Fruit fly (Drosophila melanogaster) whole organism, embryonic: Measurements from ENCODE around the gene CG10581.

Experiments
- Aef1 ChIP-seq: fragments of 200-800 bp; sonication (Bioruptor generic); IDR thresholded peaks from 3 replicates; pipeline ENCODE4 v1.3.6; 2022; ENCODE audit warnings: missing biosample characterization, missing genetic modification characterization
- CG11504 ChIP-seq: fragments of 200-800 bp; sonication (Bioruptor generic); optimal IDR thresholded peaks from 3 replicates; lab custom pipeline; 2019; ENCODE audit warnings: missing biosample characterization, mild to moderate bottlenecking, missing genetic modification characterization, moderate library complexity
- CG13123 ChIP-seq: fragments of 200-800 bp; sonication (Bioruptor generic); optimal IDR thresholded peaks from 2 replicates; lab custom pipeline; 2016; ENCODE audit warnings: missing biosample characterization, missing genetic modification characterization
- CG15269 ChIP-seq: fragments of 200-800 bp; sonication (Bioruptor generic); optimal IDR thresholded peaks from 2 replicates; lab custom pipeline; 2018; ENCODE audit warnings: missing biosample characterization, mild to moderate bottlenecking, missing genetic modification characterization, moderate library complexity
- CG16863 ChIP-seq: fragments of 200-800 bp; sonication (Bioruptor generic); optimal IDR thresholded peaks from 3 replicates; lab custom pipeline; 2016; ENCODE audit warnings: missing biosample characterization, missing genetic modification characterization
- CG3281 ChIP-seq: fragments of 200-800 bp; sonication (Bioruptor generic); optimal IDR thresholded peaks from 3 replicates; lab custom pipeline; 2017; ENCODE audit warnings: missing biosample characterization, mild to moderate bottlenecking, missing genetic modification characterization
- CG33557 ChIP-seq: fragments of 200-800 bp; sonication (Bioruptor generic); optimal IDR thresholded peaks from 2 replicates; lab custom pipeline; 2019; ENCODE audit warnings: missing biosample characterization, mild to moderate bottlenecking, missing genetic modification characterization, moderate library complexity
- CG5180 ChIP-seq: fragments of 200-800 bp; sonication (Bioruptor generic); optimal IDR thresholded peaks from 3 replicates; lab custom pipeline; 2017; ENCODE audit warnings: missing biosample characterization, missing genetic modification characterization, mild to moderate bottlenecking, moderate library complexity, missing genetic modification reagents
- CG8089 ChIP-seq: fragments of 200-800 bp; sonication (Bioruptor generic); optimal IDR thresholded peaks from 3 replicates; lab custom pipeline; 2016; ENCODE audit warnings: missing biosample characterization, missing genetic modification characterization
- Dfd ChIP-seq, 2 experiments: fragments of >200 bp; optimal IDR thresholded peaks; 2 replicates each; lab custom pipeline; 2017; ENCODE audit warnings: missing biosample characterization in 2 of 2, missing genetic modification characterization in 2 of 2
- HmgD ChIP-seq: fragments of 200-800 bp; sonication (Bioruptor generic); optimal IDR thresholded peaks from 3 replicates; lab custom pipeline; 2016; ENCODE audit warnings: missing biosample characterization, missing genetic modification characterization
- Neu2 ChIP-seq: fragments of 200-800 bp; sonication (Bioruptor generic); optimal IDR thresholded peaks from 3 replicates; lab custom pipeline; 2016; ENCODE audit warnings: missing biosample characterization, missing genetic modification characterization, borderline replicate concordance
- Sin3A ChIP-seq: fragments of >200 bp; optimal IDR thresholded peaks from 2 replicates; lab custom pipeline; 2018
- Stat92E ChIP-seq, 3 experiments: fragments of >200 bp in 2 of 3; fragments of 200-800 bp in 1 of 3; sonication (Bioruptor generic) in 1 of 3; optimal IDR thresholded peaks; 2 replicates each; lab custom pipeline; 2017 to 2019; ENCODE audit warnings: missing biosample characterization in 3 of 3, missing genetic modification characterization in 3 of 3, mild to moderate bottlenecking in 1 of 3, moderate library complexity in 1 of 3
- Trl ChIP-seq, 3 experiments: fragments of >200 bp in 2 of 3; fragments of 200-800 bp in 1 of 3; sonication (Bioruptor generic) in 1 of 3; optimal IDR thresholded peaks; 2 replicates in 1 of 3; 3 replicates in 2 of 3; lab custom pipeline; 2016 to 2017; ENCODE audit warnings: missing biosample characterization in 1 of 3, missing genetic modification characterization in 1 of 3
- az2 ChIP-seq: fragments of 200-800 bp; sonication (Bioruptor generic); optimal IDR thresholded peaks from 3 replicates; lab custom pipeline; 2016; ENCODE audit warnings: missing biosample characterization, missing genetic modification characterization
- bowl ChIP-seq: fragments of 200-800 bp; sonication (Bioruptor generic); IDR thresholded peaks from 2 replicates; pipeline ENCODE4 v1.3.6; 2022; ENCODE audit warnings: missing biosample characterization, missing genetic modification characterization
- cg ChIP-seq: fragments of 200-800 bp; sonication (Bioruptor generic); optimal IDR thresholded peaks from 3 replicates; lab custom pipeline; 2019; ENCODE audit warnings: missing biosample characterization, mild to moderate bottlenecking, missing genetic modification characterization, moderate library complexity
- chinmo ChIP-seq: fragments of 200-800 bp; sonication (Bioruptor generic); IDR thresholded peaks from 4 replicates; pipeline ENCODE4 v1.3.6; 2022; ENCODE audit warnings: missing biosample characterization, missing genetic modification characterization; ENCODE audit not compliant: partially characterized antibody
- crol ChIP-seq: fragments of 200-800 bp; sonication (Bioruptor generic); IDR thresholded peaks from 2 replicates; pipeline ENCODE4 v1.3.6; 2022; ENCODE audit warnings: missing biosample characterization, missing genetic modification characterization
- disco-r ChIP-seq: fragments of 200-800 bp; sonication (Bioruptor generic); optimal IDR thresholded peaks from 2 replicates; lab custom pipeline; 2016; ENCODE audit warnings: missing biosample characterization, missing genetic modification characterization
- ftz-f1 ChIP-seq: fragments of 200-800 bp; sonication (Bioruptor generic); optimal IDR thresholded peaks from 2 replicates; lab custom pipeline; 2016; ENCODE audit warnings: missing biosample characterization, missing genetic modification characterization
- hth ChIP-seq: fragments of >200 bp; optimal IDR thresholded peaks from 2 replicates; lab custom pipeline; 2017; ENCODE audit warnings: inconsistent platforms
- inv ChIP-seq: fragments of 200-800 bp; sonication (Bioruptor generic); IDR thresholded peaks from 2 replicates; pipeline ENCODE4 v1.3.6; 2022; ENCODE audit warnings: missing biosample characterization, missing genetic modification characterization; ENCODE audit not compliant: partially characterized antibody
- kni ChIP-seq: fragments of 200-800 bp; sonication (Bioruptor generic); optimal IDR thresholded peaks from 3 replicates; lab custom pipeline; 2017; ENCODE audit warnings: mild to moderate bottlenecking, missing biosample characterization, missing genetic modification reagents, missing genetic modification characterization
- lmd ChIP-seq: fragments of 200-800 bp; sonication (Bioruptor generic); IDR thresholded peaks from 2 replicates; pipeline ENCODE4 v1.3.6; 2022; ENCODE audit warnings: missing biosample characterization, missing genetic modification characterization
- maf-S ChIP-seq: fragments of 200-800 bp; sonication (Bioruptor generic); optimal IDR thresholded peaks from 2 replicates; lab custom pipeline; 2016; ENCODE audit warnings: missing biosample characterization, missing genetic modification characterization
- nau ChIP-seq: fragments of 200-800 bp; sonication (Bioruptor generic); optimal IDR thresholded peaks from 3 replicates; lab custom pipeline; 2017; ENCODE audit warnings: missing biosample characterization, mild to moderate bottlenecking, missing genetic modification characterization, missing genetic modification reagents
- nom ChIP-seq: fragments of 200-800 bp; sonication (Bioruptor generic); optimal IDR thresholded peaks from 2 replicates; lab custom pipeline; 2017; ENCODE audit warnings: missing biosample characterization, missing genetic modification characterization, mild to moderate bottlenecking, moderate library complexity, missing genetic modification reagents
- pita ChIP-seq: fragments of 200-800 bp; sonication (Bioruptor generic); optimal IDR thresholded peaks from 2 replicates; lab custom pipeline; 2017; ENCODE audit warnings: missing biosample characterization, mild to moderate bottlenecking, missing genetic modification characterization
- psq ChIP-seq: fragments of 200-800 bp; sonication (Bioruptor generic); optimal IDR thresholded peaks from 2 replicates; lab custom pipeline; 2017; ENCODE audit warnings: missing biosample characterization, missing genetic modification characterization
- rib ChIP-seq: fragments of 200-800 bp; sonication (Bioruptor generic); IDR thresholded peaks from 2 replicates; pipeline ENCODE4 v1.3.6; 2022; ENCODE audit warnings: missing biosample characterization, missing genetic modification characterization
- sqz ChIP-seq: fragments of 200-800 bp; sonication (Bioruptor generic); optimal IDR thresholded peaks from 3 replicates; lab custom pipeline; 2018; ENCODE audit warnings: missing biosample characterization, mild to moderate bottlenecking, missing genetic modification characterization
- ttk ChIP-seq: fragments of 200-800 bp; sonication (Bioruptor generic); IDR thresholded peaks from 2 replicates; pipeline ENCODE4 v2.1.2; 2022; ENCODE audit warnings: missing biosample characterization, missing genetic modification characterization

CG10581 gene

dm6 chr3L:21014516-21014945 lies 19.5 kb downstream of the CG10581 start (continued):
- TF ChIP-seq CG8089 (GFP tag; lab: Kevin White, UChicago) (no peak), crol (GFP tag; lab: Robert Waterston, UW) (peak; percentile 64; the same call in 1 of the 2 replicates), maf-S (GFP tag; lab: Kevin White, UChicago) (no peak), HmgD (no peak)

dm6 chr3L:21013465-21013864 lies 20.5 kb downstream of the CG10581 start:
- 0 out of 2 replicates have a peak, but pooled peaks have one; percentile 36 for TF ChIP-seq rib
- peak; percentile 59 for TF ChIP-seq sqz (GFP tag; lab: Kevin White, UChicago)
- peak in 1 of 3 experiments; percentile 5 for TF ChIP-seq Stat92E (GFP tag; optimal IDR thresholded peaks at IDR 0.05; lab: Kevin White, UChicago)
- TF ChIP-seq crol (GFP tag; lab: Robert Waterston, UW): peak; percentile 87
- TF ChIP-seq inv (GFP tag; lab: Robert Waterston, UW): no peak
- TF ChIP-seq CG11504: no peak
- TF ChIP-seq psq (GFP tag; lab: Kevin White, UChicago): peak; percentile 17
- no peak for TF ChIP-seq hth (lab: Kevin White, UChicago)
- peak; percentile 70 for TF ChIP-seq nom (GFP tag; lab: Kevin White, UChicago)
- TF ChIP-seq CG3281 (GFP tag; lab: Kevin White, UChicago): no peak
- TF ChIP-seq cg (GFP tag; lab: Kevin White, UChicago): peak; percentile 12
- peak; percentile 36; the same call in 1 of the 2 replicates for TF ChIP-seq ttk (GFP tag; lab: Robert Waterston, UW)
- peak; percentile 8 for TF ChIP-seq kni (GFP tag; lab: Kevin White, UChicago)
- no peak for TF ChIP-seq lmd (GFP tag; lab: Robert Waterston, UW)
- no peak for TF ChIP-seq Neu2 (GFP tag; lab: Kevin White, UChicago)

dm6 chr3L:21011689-21012088 lies 22.3 kb downstream of the CG10581 start:
- TF ChIP-seq az2 (GFP tag; lab: Kevin White, UChicago): no peak
- TF ChIP-seq nau: no peak
- TF ChIP-seq Aef1 (GFP tag; lab: Robert Waterston, UW): no peak
- no peak for TF ChIP-seq pita
- no peak for TF ChIP-seq bowl (GFP tag; lab: Robert Waterston, UW)
- TF ChIP-seq disco-r (GFP tag; lab: Kevin White, UChicago): no peak
- TF ChIP-seq CG16863 (GFP tag; lab: Kevin White, UChicago): no peak
- TF ChIP-seq CG5180 (GFP tag; lab: Kevin White, UChicago): no peak
- TF ChIP-seq CG33557 (GFP tag; lab: Kevin White, UChicago): no peak
- no peak for TF ChIP-seq Dfd (GFP tag; optimal IDR thresholded peaks at IDR 0.05; lab: Kevin White, UChicago)
- peak; percentile 52 for TF ChIP-seq ftz-f1 (GFP tag; lab: Kevin White, UChicago)
- TF ChIP-seq CG13123 (GFP tag; lab: Kevin White, UChicago): no peak
- TF ChIP-seq cg (GFP tag; lab: Kevin White, UChicago): peak; percentile 68
- TF ChIP-seq CG15269 (tag; lab: Kevin White, UChicago): no peak
- TF ChIP-seq Trl (optimal IDR thresholded peaks at IDR 0.05; lab: Kevin White, UChicago): peak in 1 of 2 experiments; percentile 16
- TF ChIP-seq Trl (GFP tag; optimal IDR thresholded peaks at IDR 0.05; lab: Kevin White, UChicago): no peak
- 0 out of 4 replicates have a peak, but pooled peaks have one; percentile 42 for TF ChIP-seq chinmo (GFP tag; lab: Robert Waterston, UW)
- TF ChIP-seq Sin3A: no peak
- TF ChIP-seq, all 482 proteins: peak for 4
